Fruit fly (Drosophila melanogaster) whole organism, wandering third instar larva: Measurements from ENCODE around the gene CG15414.

Experiments used
- Abd-B ChIP-seq: fragments of >200 bp; optimal IDR thresholded peaks from 2 replicates; lab custom pipeline; 2017; ENCODE audit warnings: missing biosample characterization, missing genetic modification characterization
- CG32264 ChIP-seq: fragments of 200-800 bp; sonication (Bioruptor generic); optimal IDR thresholded peaks from 2 replicates; lab custom pipeline; 2016; ENCODE audit warnings: missing biosample characterization, missing genetic modification characterization
- CG9705 ChIP-seq: fragments of 200-800 bp; sonication (Bioruptor generic); optimal IDR thresholded peaks from 2 replicates; lab custom pipeline; 2018; ENCODE audit warnings: missing biosample characterization, mild to moderate bottlenecking, missing genetic modification characterization
- CrebA ChIP-seq: fragments of 200-800 bp; sonication (Bioruptor generic); optimal IDR thresholded peaks from 2 replicates; lab custom pipeline; 2016; ENCODE audit warnings: missing biosample characterization, mild to moderate bottlenecking, missing genetic modification characterization, borderline replicate concordance
- Dfd ChIP-seq: fragments of >200 bp; optimal IDR thresholded peaks from 2 replicates; lab custom pipeline; 2017; ENCODE audit warnings: missing biosample characterization, missing genetic modification characterization
- Dif ChIP-seq: fragments of 200-275, 200-300 bp; sonication (Bioruptor generic); optimal IDR thresholded peaks from 2 replicates; lab custom pipeline; 2018; ENCODE audit warnings: missing biosample characterization, missing genetic modification characterization; ENCODE audit not compliant: partially characterized antibody
- GATAd ChIP-seq: sonication (Bioruptor generic); optimal IDR thresholded peaks from 2 replicates; lab custom pipeline; 2016; ENCODE audit warnings: missing biosample characterization, missing genetic modification characterization
- HLH106 ChIP-seq: fragments of 200-800 bp; optimal IDR thresholded peaks from 3 replicates; lab custom pipeline; 2019; ENCODE audit warnings: missing biosample characterization, mild to moderate bottlenecking, missing genetic modification characterization, moderate library complexity
- Hnf4 ChIP-seq: fragments of 200-800 bp; sonication (Bioruptor generic); optimal IDR thresholded peaks from 2 replicates; lab custom pipeline; 2016; ENCODE audit warnings: missing biosample characterization, mild to moderate bottlenecking, missing genetic modification characterization
- Hr78 ChIP-seq: fragments of >200 bp; optimal IDR thresholded peaks from 2 replicates; lab custom pipeline; 2017; ENCODE audit warnings: missing biosample characterization, missing genetic modification characterization
- Hr83 ChIP-seq: fragments of 200-300 bp; sonication (Bioruptor generic); optimal IDR thresholded peaks from 2 replicates; lab custom pipeline; 2016; ENCODE audit warnings: missing biosample characterization, mild to moderate bottlenecking, missing genetic modification characterization, moderate library complexity; ENCODE audit not compliant: poor library complexity, severe bottlenecking
- Jra ChIP-seq: sonication (Bioruptor generic); optimal IDR thresholded peaks from 2 replicates; lab custom pipeline; 2016; ENCODE audit warnings: missing biosample characterization, missing genetic modification characterization
- Mio ChIP-seq: sonication (Bioruptor generic); optimal IDR thresholded peaks from 2 replicates; lab custom pipeline; 2016; ENCODE audit warnings: missing biosample characterization, missing genetic modification characterization
- Myc ChIP-seq: fragments of >200 bp; optimal IDR thresholded peaks from 2 replicates; lab custom pipeline; 2017
- N ChIP-seq: fragments of >200 bp; optimal IDR thresholded peaks from 2 replicates; lab custom pipeline; 2018; ENCODE audit warnings: missing biosample characterization, missing external identifiers, missing genetic modification characterization
- OdsH ChIP-seq: fragments of 200-800 bp; sonication (Bioruptor generic); optimal IDR thresholded peaks from 2 replicates; lab custom pipeline; 2016; ENCODE audit warnings: missing biosample characterization, mild to moderate bottlenecking, missing genetic modification characterization
- Rel ChIP-seq, 2 experiments: fragments of 200-800 bp; sonication (Bioruptor generic) in 1 of 2; optimal IDR thresholded peaks; 2 replicates in 1 of 2; 3 replicates in 1 of 2; lab custom pipeline; 2016 to 2019; ENCODE audit warnings: mild to moderate bottlenecking in 2 of 2, missing biosample characterization in 2 of 2, missing genetic modification characterization in 2 of 2, moderate library complexity in 1 of 2
- Sp1 ChIP-seq: fragments of 200-800 bp; sonication (Bioruptor generic); optimal IDR thresholded peaks from 3 replicates; lab custom pipeline; 2019; ENCODE audit warnings: missing biosample characterization, mild to moderate bottlenecking, missing genetic modification characterization, moderate library complexity
- Vsx2 ChIP-seq: fragments of 200-300, 225-300 bp; sonication (Bioruptor generic); optimal IDR thresholded peaks from 2 replicates; lab custom pipeline; 2018; ENCODE audit warnings: missing biosample characterization, missing genetic modification characterization; ENCODE audit not compliant: partially characterized antibody
- br ChIP-seq: fragments of 200-800 bp; sonication (Bioruptor generic); optimal IDR thresholded peaks from 2 replicates; lab custom pipeline; 2016; ENCODE audit warnings: missing biosample characterization, missing genetic modification characterization
- brk ChIP-seq: fragments of 200-800 bp; sonication (Bioruptor generic); optimal IDR thresholded peaks from 2 replicates; lab custom pipeline; 2016; ENCODE audit warnings: missing biosample characterization, mild to moderate bottlenecking, missing genetic modification characterization
- dmrt93B ChIP-seq: fragments of 200-800 bp; sonication (Bioruptor generic); optimal IDR thresholded peaks from 2 replicates; lab custom pipeline; 2018; ENCODE audit warnings: missing biosample characterization, mild to moderate bottlenecking, missing genetic modification characterization
- dsf ChIP-seq: sonication (Bioruptor generic); optimal IDR thresholded peaks from 2 replicates; lab custom pipeline; 2016; ENCODE audit warnings: missing biosample characterization, missing genetic modification characterization, borderline replicate concordance
- ey ChIP-seq: fragments of 200-800 bp; sonication (Bioruptor generic); optimal IDR thresholded peaks from 2 replicates; lab custom pipeline; 2016; ENCODE audit warnings: missing biosample characterization, missing genetic modification characterization
- foxo ChIP-seq, 2 experiments: fragments of 200-800 bp; sonication (Bioruptor generic); optimal IDR thresholded peaks; 2 replicates in 1 of 2; 3 replicates in 1 of 2; lab custom pipeline; 2016 to 2017; ENCODE audit warnings: missing biosample characterization in 2 of 2, missing genetic modification characterization in 2 of 2
- h ChIP-seq: fragments of 200-800 bp; sonication (Bioruptor generic); optimal IDR thresholded peaks from 3 replicates; lab custom pipeline; 2016; ENCODE audit warnings: missing biosample characterization, mild to moderate bottlenecking, missing genetic modification characterization
- jim ChIP-seq: fragments of 175-275, 200-325 bp; sonication (Bioruptor generic); optimal IDR thresholded peaks from 2 replicates; lab custom pipeline; 2016; ENCODE audit warnings: missing biosample characterization, mild to moderate bottlenecking, missing genetic modification characterization
- lola ChIP-seq: fragments of >200 bp; optimal IDR thresholded peaks from 2 replicates; lab custom pipeline; 2017; ENCODE audit warnings: missing biosample characterization, missing genetic modification characterization
- pan ChIP-seq: fragments of >200 bp; optimal IDR thresholded peaks from 2 replicates; lab custom pipeline; 2017
- psq ChIP-seq: fragments of 200-800 bp; sonication (Bioruptor generic); optimal IDR thresholded peaks from 3 replicates; lab custom pipeline; 2017; ENCODE audit warnings: missing biosample characterization, mild to moderate bottlenecking, missing genetic modification characterization, moderate library complexity
- rgr ChIP-seq: fragments of 200-800 bp; sonication (Bioruptor generic); optimal IDR thresholded peaks from 3 replicates; lab custom pipeline; 2016; ENCODE audit warnings: missing biosample characterization, mild to moderate bottlenecking, missing genetic modification characterization
- sage ChIP-seq: fragments of 200-800 bp; sonication (Bioruptor generic); optimal IDR thresholded peaks from 2 replicates; lab custom pipeline; 2016; ENCODE audit warnings: missing biosample characterization, mild to moderate bottlenecking, missing genetic modification characterization
- sv ChIP-seq: fragments of 200-800 bp; sonication (Bioruptor generic); optimal IDR thresholded peaks from 3 replicates; lab custom pipeline; 2016; ENCODE audit warnings: missing biosample characterization, missing genetic modification characterization
- tai ChIP-seq: sonication (Bioruptor generic); optimal IDR thresholded peaks from 2 replicates; lab custom pipeline; 2016; ENCODE audit warnings: missing biosample characterization, missing genetic modification characterization
- usp ChIP-seq: fragments of >200 bp; optimal IDR thresholded peaks from 2 replicates; lab custom pipeline; 2017; ENCODE audit warnings: missing biosample characterization, missing genetic modification characterization
- woc ChIP-seq: sonication (Bioruptor generic); optimal IDR thresholded peaks from 2 replicates; lab custom pipeline; 2016; ENCODE audit warnings: missing biosample characterization, mild to moderate bottlenecking, missing genetic modification characterization

The CG15414 gene

DNA sequence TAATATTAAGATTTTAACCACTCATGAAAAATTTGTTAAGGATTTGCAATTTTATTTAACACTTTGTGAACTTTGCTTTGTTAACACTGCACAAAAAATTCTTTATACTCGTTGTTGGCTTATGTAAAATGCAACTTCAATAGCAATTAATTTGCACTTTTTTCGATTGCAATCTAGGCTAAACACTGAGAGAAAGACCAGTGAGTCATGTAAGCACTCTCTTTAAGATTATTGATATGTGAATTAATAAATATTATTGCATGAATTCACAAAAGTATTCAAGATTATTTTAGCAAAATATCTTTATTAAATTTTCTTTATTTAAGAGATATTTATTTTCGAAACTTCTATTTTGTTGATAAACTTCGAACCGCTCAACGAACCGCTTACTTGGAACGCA is 15.9 kb upstream of the CG15414 start:
- TF ChIP-seq HLH106 (no peak), Rel (GFP tag; optimal IDR thresholded peaks at IDR 0.05; lab: Kevin White, UChicago) (no peak), Rel (tag; optimal IDR thresholded peaks at IDR 0.05; lab: Kevin White, UChicago) (no peak), br (GFP tag; lab: Kevin White, UChicago) (no peak), Abd-B (no peak), ey (GFP tag; lab: Kevin White, UChicago) (no peak), brk (GFP tag; lab: Kevin White, UChicago) (no peak), sv (GFP tag; lab: Kevin White, UChicago) (no peak), dmrt93B (GFP tag; lab: Kevin White, UChicago) (no peak), CrebA (GFP tag; lab: Kevin White, UChicago) (no peak), sage (GFP tag; lab: Kevin White, UChicago) (no peak), OdsH (GFP tag; lab: Kevin White, UChicago) (no peak)

DNA sequence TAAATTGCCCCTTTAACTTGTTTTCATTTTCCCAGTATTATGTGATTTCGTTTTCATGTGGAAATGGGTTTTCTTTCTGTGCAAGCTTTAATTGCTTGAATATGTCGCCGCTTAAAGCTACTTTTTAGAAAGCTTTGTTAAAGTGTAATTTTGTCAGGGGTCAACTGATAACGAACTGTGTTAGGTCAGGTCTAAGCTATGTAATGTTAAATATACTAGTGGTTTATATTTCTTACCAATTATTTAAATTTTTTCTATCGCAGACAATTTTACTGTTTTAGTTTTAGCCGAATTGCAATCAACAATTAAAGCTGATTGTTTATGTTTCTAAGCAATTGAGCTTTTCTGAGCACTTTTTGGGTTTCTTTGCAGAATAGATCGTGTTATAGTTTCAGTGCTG is 15.5 kb upstream of the CG15414 start:
- TF ChIP-seq sage (GFP tag; lab: Kevin White, UChicago) = no peak
- no peak for TF ChIP-seq Hr83 (GFP tag; lab: Kevin White, UChicago)
- TF ChIP-seq lola (GFP tag; lab: Kevin White, UChicago) = no peak
- TF ChIP-seq rgr = no peak
- no peak for TF ChIP-seq Hnf4 (GFP tag; lab: Kevin White, UChicago)
- no peak for TF ChIP-seq HLH106
- TF ChIP-seq dmrt93B (GFP tag; lab: Kevin White, UChicago) = no peak
- no peak for TF ChIP-seq h (GFP tag; lab: Kevin White, UChicago)
- no peak for TF ChIP-seq Vsx2 (GFP tag; lab: Kevin White, UChicago)
- TF ChIP-seq jim (GFP tag; lab: Kevin White, UChicago) = no peak
- no peak for TF ChIP-seq woc (GFP tag; lab: Kevin White, UChicago)
- no peak for TF ChIP-seq pan (lab: Kevin White, UChicago)
- TF ChIP-seq CG9705 = no peak
- TF ChIP-seq ey (GFP tag; lab: Kevin White, UChicago) = no peak
- TF ChIP-seq CG32264 (GFP tag; lab: Kevin White, UChicago) = no peak
- no peak for TF ChIP-seq N
- no peak for TF ChIP-seq Rel (GFP tag; optimal IDR thresholded peaks at IDR 0.05; lab: Kevin White, UChicago)
- TF ChIP-seq Rel (tag; optimal IDR thresholded peaks at IDR 0.05; lab: Kevin White, UChicago) = no peak
- no peak for TF ChIP-seq Dif
- no peak for TF ChIP-seq usp (GFP tag; lab: Kevin White, UChicago)

DNA sequence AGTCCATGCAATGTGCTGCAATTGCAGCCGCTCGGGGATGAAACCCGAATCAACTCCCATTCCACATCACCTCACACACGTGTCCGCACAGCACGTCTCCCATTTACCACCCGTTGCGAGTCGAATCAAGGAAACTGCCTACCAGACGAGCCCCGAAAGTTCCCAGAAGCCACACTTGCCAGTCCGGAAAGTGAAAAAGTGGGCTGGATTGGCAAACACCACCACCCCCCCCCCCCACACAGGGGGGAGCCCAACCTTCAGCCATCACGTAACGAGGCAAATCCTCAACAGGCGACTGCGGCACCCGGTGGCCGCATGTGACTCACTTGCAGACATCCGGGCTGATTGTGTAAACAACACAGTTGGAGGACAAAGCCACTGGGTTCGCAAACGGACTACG is 14.0 kb upstream of the CG15414 start:
- no peak for TF ChIP-seq dsf (GFP tag; lab: Kevin White, UChicago)
- TF ChIP-seq rgr = no peak
- no peak for TF ChIP-seq foxo (GFP tag; optimal IDR thresholded peaks at IDR 0.05; lab: Kevin White, UChicago)
- no peak for TF ChIP-seq Sp1
- TF ChIP-seq br (GFP tag; lab: Kevin White, UChicago) = no peak
- TF ChIP-seq dmrt93B (GFP tag; lab: Kevin White, UChicago) = no peak
- TF ChIP-seq tai (GFP tag; lab: Kevin White, UChicago) = no peak
- no peak for TF ChIP-seq Hr78 (GFP tag; lab: Kevin White, UChicago)
- TF ChIP-seq Myc (lab: Kevin White, UChicago) = no peak
- TF ChIP-seq sage (GFP tag; lab: Kevin White, UChicago) = no peak
- no peak for TF ChIP-seq psq (GFP tag; lab: Kevin White, UChicago)
- no peak for TF ChIP-seq brk (GFP tag; lab: Kevin White, UChicago)
- no peak for TF ChIP-seq Dif
- TF ChIP-seq Jra (GFP tag; lab: Kevin White, UChicago) = no peak
- TF ChIP-seq Dfd = no peak
- no peak for TF ChIP-seq usp (GFP tag; lab: Kevin White, UChicago)
- no peak for TF ChIP-seq CrebA (GFP tag; lab: Kevin White, UChicago)
- TF ChIP-seq N = no peak
- no peak for TF ChIP-seq lola (GFP tag; lab: Kevin White, UChicago)

DNA sequence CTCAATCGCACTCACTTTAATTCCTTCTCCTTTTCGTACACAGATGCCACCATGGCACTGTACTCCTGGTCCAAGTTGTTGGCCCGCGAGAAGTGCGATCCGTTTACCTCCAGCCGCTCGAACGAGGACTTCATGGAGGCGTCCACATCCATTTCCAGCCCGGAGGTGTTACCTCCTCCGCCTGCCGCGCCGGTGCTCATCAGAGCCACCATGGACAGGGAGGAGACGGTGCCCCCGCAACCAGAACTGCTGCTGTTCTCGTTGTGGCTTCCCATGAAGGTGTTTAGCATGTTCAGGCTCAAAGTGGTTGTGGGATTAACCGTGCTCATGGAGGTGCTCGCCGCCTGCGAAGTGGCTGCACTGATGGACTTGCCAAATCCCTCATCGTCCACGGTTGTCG is 4.6 kb upstream of the CG15414 start:
- no peak for TF ChIP-seq CrebA (GFP tag; lab: Kevin White, UChicago)
- TF ChIP-seq Vsx2 (GFP tag; lab: Kevin White, UChicago) = no peak
- no peak for TF ChIP-seq Mio (GFP tag; lab: Kevin White, UChicago)
- no peak for TF ChIP-seq Hr78 (GFP tag; lab: Kevin White, UChicago)
- TF ChIP-seq lola (GFP tag; lab: Kevin White, UChicago) = no peak
- no peak for TF ChIP-seq ey (GFP tag; lab: Kevin White, UChicago)
- TF ChIP-seq sv (GFP tag; lab: Kevin White, UChicago) = no peak
- no peak for TF ChIP-seq GATAd (GFP tag; lab: Kevin White, UChicago)
- TF ChIP-seq brk (GFP tag; lab: Kevin White, UChicago) = no peak
- TF ChIP-seq HLH106 = no peak
- TF ChIP-seq dsf (GFP tag; lab: Kevin White, UChicago) = no peak
- no peak for TF ChIP-seq N
- TF ChIP-seq Rel (GFP tag; optimal IDR thresholded peaks at IDR 0.05; lab: Kevin White, UChicago) = no peak
- no peak for TF ChIP-seq Rel (tag; optimal IDR thresholded peaks at IDR 0.05; lab: Kevin White, UChicago)
- TF ChIP-seq foxo (GFP tag; optimal IDR thresholded peaks at IDR 0.05; lab: Kevin White, UChicago) = no peak
